Fruit fly (Drosophila melanogaster) S2 (cell line): ENCODE measurements around the gene gfzf.

Experiments
- CG8478 ChIP-seq: fragments of >200 bp; optimal IDR thresholded peaks from 2 replicates; lab custom pipeline; 2018
- CTCF ChIP-seq, 2 experiments: fragments of >200 bp; optimal IDR thresholded peaks; 2 replicates each; lab custom pipeline; 2018

Gene gfzf

DNA sequence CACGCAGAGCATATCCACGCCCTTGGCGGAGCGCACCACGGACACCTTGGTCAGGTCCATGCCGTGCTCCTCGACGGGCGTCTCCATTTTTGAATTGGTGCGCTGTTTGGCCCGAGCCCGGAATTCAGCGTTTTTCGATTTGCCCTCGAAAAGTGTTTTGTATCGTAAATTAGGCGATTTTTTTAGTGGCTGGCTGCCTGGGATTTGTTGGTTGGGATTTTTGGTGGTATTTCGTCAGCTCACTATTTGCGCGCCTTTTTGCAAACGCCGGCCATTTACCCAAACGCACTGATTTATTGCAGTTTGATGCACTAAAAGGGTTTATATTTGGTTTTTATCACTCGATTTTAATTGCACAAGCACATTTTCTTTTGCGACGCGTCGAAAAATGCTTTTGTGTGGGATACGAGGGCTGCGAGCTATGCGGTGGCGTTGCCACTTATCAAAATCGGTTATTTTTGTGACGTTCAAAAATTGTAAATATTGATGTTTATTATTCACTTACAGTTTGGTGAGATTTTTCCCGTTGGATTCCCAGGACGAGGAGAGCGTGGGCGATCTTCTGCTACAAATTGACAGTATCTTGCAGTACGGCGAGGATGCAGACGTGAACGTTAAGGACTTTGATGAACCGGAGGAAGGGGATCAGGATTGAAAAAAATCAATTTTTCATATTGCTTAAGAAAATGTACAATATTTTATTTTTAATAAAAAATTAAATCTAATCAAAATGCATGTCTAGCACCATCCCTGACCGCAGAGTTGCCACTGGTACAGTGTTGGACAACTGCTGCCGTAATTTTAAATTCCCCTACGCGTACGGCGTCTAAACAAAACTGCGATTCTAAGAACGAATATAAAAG lies at the start of gene gfzf, which contains the start of gene Sas-4:
Gene gfzf (minus strand): TSS at position 425 of the 863 bp plus-strand sequence.
Gene Sas-4 (plus strand): TSS at position 824 of the 863 bp plus-strand sequence.
- TF ChIP-seq CTCF (optimal IDR thresholded peaks at IDR 0.05; lab: Kevin White, UChicago) (no peak), CG8478 (lab: Kevin White, UChicago) (no peak)

DNA sequence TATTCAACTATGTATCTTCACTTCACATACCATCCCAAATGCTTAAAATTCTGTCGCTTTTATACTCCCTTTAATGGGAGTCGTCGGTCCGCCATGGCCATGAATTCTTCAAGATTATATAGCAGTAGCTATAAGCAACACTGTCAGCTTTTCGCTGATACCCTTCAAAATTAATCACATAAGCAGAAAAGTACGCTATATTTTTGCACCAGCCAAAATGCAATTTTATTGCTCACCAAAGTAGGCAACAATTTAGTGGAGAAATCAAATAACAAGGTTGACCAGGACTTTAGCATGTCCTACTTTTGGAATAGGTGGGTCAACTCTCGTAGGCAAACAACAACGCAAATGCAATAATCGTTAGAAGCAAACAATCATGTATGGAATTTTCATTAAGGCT lies 49.1 kb upstream of the gfzf start:
- TF ChIP-seq CTCF (optimal IDR thresholded peaks at IDR 0.05; lab: Kevin White, UChicago) (no peak), CG8478 (lab: Kevin White, UChicago) (no peak)

DNA sequence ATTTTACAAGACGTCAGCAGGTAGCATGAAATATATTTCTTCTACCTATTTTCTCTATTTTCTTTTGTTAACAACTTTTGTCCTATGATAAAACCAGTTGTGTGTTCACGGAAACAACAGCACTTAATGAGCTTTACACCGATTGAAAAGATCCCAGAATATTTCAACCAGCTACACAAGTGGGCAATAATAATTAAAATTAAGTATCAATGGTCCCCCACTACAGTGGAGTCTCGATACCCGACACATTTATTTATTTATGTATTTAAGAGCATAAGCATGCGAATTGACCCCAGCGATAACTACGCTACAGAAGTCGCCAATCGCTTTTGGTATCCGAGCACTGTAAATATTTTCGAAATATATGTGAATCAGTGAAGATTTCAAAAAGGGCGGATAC lies 37.9 kb upstream of the gfzf start:
- no peak for TF ChIP-seq CG8478 (lab: Kevin White, UChicago)
- TF ChIP-seq CTCF (optimal IDR thresholded peaks at IDR 0.05; lab: Kevin White, UChicago) = no peak

DNA sequence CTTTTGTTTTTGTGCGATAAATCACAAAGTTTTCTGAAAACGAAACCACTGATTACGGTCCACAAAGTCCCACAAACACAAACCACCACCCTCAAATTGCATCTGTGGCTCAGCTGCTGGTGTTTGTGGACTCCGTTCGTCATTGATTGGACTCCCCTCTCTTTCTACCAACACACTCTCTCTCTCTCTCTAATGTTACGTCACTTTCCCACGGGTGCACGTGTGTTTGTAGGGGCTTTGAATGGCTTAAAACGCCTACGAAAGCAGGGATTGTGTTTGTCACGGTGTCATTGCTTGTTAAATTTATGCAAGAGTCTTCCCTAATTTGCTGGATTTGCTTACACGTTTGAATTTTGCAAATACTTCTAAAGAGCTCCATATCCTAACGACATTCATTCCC lies 37.2 kb upstream of the gfzf start:
- no peak for TF ChIP-seq CG8478 (lab: Kevin White, UChicago)
- no peak for TF ChIP-seq CTCF (optimal IDR thresholded peaks at IDR 0.05; lab: Kevin White, UChicago)

DNA sequence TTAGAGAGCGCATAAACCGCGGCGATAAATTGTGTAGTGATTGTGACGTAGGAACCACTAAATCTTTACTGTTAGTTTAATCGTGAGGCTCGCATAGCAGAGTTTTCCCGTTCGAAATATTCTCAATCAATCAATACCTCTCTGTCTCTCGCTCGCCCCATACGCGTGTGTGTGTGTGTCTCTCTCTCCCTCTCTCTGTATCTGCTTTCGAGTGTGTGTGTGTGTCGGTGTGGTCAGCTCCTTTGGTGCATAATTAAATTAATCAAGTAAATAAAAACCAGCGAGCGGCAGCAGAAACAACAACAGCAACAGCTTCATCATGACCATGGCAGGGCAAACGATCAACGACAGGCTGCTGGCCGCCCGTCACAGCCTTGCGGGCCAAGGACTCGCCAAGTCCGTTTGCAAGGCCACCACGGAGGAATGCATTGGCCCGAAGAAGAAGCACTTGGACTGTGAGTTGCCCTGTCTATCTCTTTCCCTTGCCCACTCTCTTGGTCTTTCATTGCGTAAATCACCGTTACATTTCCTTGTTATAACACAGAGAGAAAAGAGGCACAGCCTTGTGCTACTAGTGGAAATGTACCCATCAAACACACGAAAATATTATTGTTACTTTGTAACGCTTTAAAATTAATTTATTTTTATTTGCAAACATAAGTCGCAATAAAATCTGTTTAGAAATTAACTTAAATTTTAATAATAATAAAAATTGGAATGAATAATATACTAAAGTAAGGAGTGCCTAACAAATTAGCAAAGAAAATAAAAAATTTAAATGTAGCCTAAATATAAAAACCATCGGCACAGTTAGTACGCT lies 36.5 kb upstream of the gfzf start:
- TF ChIP-seq CTCF (optimal IDR thresholded peaks at IDR 0.05; lab: Kevin White, UChicago) = peak in 1 of 2 experiments; percentile 1
- no peak for TF ChIP-seq CG8478 (lab: Kevin White, UChicago)

DNA sequence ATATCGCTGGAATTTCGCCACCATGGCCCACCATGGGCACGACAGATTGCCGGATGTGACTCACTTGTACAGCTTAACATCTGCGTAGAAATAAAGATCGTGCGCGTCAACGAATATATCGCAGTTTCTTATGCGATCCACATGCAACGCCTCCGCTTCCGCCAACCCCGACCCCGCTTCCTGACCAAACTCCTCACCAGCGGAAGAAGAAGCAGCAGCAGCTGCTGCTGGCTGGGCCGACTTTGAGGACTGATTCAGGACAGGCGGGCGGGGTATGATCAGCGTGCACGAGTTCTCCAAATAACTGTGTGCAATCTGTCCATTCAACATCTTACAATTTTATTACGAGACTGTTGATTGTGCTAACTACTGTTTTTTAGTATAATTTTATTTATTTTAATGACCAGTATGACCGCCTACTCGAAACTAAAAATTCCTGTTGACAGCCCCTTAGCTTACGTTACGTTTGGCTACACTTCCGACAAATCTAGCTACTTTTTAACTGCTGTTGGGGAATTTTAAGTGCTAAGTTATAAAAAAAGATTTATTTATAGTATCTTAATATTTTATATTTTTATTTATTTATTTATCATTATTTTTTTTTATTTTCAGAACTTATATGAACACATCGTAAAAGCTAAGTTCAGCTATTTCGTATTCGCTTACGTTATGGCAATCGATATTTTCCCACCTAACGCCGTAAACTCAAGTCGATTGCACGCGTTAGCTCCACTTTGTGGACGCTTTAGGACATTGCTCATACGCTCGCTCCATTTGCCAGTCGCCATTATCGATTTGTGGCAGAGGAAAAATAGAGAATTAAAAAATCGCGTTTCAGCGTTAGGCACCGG lies 35.7 kb upstream of the gfzf start, which contains the start of the genes CG10055 and lap:
Gene CG10055 (minus strand): TSS at position 432 of the 851 bp plus-strand sequence.
Gene lap (plus strand): TSS at position 753 of the 851 bp plus-strand sequence.
- no peak for TF ChIP-seq CG8478 (lab: Kevin White, UChicago)
- no peak for TF ChIP-seq CTCF (optimal IDR thresholded peaks at IDR 0.05; lab: Kevin White, UChicago)

DNA sequence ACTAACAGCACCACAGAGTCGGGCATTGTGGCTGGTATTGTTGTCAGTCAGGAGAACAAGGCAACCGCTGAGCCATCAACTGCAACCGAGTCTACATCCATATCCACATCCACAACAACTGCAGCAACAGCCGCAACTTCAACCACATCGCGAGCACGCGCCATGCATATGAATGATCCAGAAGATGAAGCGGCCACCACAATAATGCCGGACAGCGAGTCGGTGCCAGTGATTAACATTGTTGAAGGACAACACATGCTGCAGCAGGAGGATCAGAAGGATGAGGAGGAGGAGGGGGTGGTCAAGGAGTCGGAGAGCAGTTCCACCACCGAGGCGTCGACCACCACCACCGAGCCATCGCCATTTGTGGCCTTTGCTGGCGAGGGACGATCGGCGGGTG lies 24.0 kb upstream of the gfzf start:
- no peak for TF ChIP-seq CG8478 (lab: Kevin White, UChicago)
- no peak for TF ChIP-seq CTCF (optimal IDR thresholded peaks at IDR 0.05; lab: Kevin White, UChicago)

DNA sequence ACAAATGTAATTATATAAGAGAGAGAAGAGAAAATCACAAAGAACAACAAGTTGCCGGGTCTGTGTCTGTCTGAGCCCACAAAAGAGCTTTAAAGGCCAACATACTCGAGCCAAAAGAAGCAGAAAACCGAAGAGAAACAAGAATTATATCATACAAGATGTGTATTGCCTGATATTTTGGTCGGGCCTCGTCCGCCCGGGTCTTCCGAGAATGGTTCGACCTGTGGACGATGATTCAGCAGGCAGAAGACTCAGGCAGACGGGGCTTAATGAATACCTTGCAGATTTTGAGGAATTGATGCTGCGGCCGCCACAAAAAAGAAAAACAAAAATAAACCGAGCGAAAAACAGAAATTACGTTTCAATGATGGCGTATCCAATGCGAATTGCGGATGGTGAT lies 22.2 kb upstream of the gfzf start:
- TF ChIP-seq CTCF (optimal IDR thresholded peaks at IDR 0.05; lab: Kevin White, UChicago) = no peak
- no peak for TF ChIP-seq CG8478 (lab: Kevin White, UChicago)

DNA sequence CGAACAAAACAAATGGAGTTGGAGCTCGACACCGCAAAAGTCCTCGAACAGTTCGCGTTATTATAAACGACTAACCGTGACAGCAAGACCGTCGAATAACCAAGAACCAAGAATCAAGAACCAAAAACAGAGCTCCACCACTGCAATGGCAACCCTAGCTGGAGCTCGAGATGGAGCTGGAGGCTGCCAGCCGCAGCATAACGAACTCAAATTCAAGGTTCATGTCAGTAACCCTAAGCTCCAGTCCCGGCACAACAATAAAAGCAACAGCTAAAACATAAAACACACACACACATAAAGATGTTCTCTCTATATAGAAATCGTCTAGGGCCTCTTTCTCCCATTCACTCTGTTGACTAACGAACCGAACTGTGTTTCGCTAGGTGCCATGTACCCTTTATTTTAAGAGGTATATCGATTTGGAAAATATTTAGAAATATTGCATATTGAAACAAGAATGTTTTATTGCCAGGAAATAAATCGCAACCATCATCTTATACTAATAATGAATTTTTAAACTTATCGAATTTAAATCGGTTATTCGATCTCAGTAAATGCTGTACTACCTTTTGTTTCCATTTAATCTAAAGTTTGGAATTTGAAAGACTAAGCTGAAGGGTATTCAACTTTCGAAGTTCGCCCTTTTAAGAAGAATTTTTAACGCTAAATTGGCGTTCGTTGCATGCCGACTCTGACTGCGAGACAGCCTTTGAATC lies 20.8 kb upstream of the gfzf start:
- TF ChIP-seq CG8478 (lab: Kevin White, UChicago) = no peak
- TF ChIP-seq CTCF (optimal IDR thresholded peaks at IDR 0.05; lab: Kevin White, UChicago) = no peak

DNA sequence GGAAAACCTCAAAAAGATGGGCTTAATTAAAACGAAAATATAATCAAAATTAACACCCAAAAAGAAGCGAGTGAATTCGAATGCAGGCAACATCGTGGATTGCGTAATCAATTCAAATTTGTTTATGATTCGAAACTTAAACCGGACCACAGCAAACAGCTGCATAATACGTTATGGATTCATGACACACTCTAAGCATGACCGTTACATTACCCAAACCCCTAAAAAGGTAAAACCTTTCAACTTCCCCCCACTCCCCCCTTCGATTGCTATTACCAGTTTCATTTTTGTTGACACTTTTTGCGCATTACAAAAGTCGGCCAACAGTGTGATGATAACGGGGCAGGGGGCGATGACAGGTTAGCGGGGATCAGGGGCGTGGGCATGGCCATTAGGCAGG lies 19.2 kb upstream of the gfzf start:
- TF ChIP-seq CG8478 (lab: Kevin White, UChicago) (no peak), CTCF (optimal IDR thresholded peaks at IDR 0.05; lab: Kevin White, UChicago) (no peak)

DNA sequence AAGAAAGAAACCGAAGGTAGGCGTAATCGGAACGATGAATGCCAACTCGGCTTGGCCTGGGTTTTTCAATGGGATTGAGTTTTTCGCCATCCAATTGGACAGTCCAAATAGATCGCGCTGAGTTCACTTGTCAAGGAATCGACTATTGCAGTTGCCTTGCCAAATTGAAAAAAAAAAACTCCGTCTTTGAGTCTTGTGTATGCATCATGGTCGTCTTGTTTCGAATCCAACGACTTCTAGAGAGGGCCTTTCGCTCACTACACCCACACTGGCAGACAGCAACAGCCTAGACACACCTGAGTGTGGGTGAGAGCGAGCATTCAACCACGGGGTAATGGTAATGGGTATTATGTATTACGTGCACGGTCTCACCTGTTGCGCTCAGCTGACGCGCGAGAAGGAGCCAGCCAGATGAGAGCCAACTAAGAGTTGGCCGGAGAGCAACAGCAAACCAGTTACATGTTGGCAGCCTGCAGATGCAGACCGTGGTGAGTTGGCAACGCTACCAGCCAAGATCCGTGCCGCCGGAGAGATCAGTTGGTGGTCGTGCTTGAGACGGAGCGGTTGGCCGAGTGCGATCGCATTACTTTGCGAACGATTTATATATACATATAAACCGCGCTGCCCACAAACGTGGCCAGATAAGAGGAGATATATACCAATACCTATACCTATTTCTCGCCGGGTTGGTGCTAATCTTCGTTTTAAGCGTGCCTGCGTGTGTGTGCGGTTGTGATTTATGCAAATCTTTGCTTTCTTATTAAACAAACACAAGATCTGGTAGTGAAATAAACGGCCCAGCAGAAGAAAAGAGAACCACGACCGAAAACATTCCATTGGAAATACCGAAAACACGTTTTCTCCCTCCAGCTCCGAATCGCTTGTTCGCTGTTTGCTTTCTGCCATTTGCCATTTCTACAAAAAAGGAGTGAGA lies 11.9 kb upstream of the gfzf start, which contains the start of gene sas:
Gene sas (plus strand): TSS at position 453 of the 934 bp plus-strand sequence.
- TF ChIP-seq CG8478 (lab: Kevin White, UChicago) (no peak), CTCF (optimal IDR thresholded peaks at IDR 0.05; lab: Kevin White, UChicago) (no peak)

DNA sequence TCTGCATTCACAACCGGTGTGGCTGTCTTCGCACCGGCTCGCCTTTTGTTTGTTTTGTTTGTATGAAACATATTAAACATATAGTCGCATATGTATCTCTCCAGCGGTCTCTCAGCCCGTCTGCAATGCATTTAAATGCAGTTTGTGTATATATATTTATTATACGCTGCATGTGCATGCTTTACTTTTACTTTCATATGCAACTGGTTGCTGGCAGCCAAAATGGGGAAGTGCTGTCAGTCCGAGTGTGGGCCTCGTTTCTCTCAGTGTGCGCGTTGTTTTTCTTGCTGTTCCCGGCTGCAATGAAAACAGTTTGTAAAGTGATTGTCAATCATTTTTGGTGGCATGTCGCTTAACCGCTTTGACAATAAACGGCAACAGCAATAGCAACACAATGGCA lies 8.8 kb upstream of the gfzf start:
- TF ChIP-seq CTCF (optimal IDR thresholded peaks at IDR 0.05; lab: Kevin White, UChicago) (no peak), CG8478 (lab: Kevin White, UChicago) (no peak)
